Fruit fly (Drosophila melanogaster): ENCODE data around the gene RabGGTb.

Gene RabGGTb

DNA sequence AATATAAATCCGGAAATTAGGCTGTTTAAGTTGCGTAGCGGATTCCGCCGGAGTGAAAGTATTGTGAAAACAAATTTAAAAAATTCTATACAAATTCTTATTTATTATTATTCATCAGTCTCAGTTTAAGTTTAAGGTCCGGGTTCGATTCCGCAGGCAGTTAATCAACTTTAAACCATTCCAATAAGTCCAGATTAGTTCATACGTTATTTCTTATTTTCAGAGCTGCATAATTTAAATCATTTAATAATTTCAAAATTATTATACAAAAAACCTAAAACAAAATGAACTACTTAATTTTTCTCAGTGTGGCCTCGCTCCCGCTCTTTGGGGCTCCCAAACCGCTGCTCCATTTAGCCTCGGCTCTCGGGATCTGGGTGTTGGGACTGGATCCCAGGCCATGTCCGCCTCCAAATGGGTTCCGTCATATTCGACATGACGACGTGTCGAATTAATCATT lies 48.5 kb upstream of the RabGGTb start (continued):
- peak; percentile 41 for TF ChIP-seq CG31388 (GFP tag; optimal IDR thresholded peaks at IDR 0.05)
- TF ChIP-seq ato (GFP tag; IDR thresholded peaks at IDR 0.05; ENCODE audit: partially characterized antibody), result no peak
- TF ChIP-seq tio (GFP tag; optimal IDR thresholded peaks at IDR 0.05), result peak; percentile 93
- TF ChIP-seq gsb-n (tag; optimal IDR thresholded peaks at IDR 0.05), result peak; percentile 86

DNA sequence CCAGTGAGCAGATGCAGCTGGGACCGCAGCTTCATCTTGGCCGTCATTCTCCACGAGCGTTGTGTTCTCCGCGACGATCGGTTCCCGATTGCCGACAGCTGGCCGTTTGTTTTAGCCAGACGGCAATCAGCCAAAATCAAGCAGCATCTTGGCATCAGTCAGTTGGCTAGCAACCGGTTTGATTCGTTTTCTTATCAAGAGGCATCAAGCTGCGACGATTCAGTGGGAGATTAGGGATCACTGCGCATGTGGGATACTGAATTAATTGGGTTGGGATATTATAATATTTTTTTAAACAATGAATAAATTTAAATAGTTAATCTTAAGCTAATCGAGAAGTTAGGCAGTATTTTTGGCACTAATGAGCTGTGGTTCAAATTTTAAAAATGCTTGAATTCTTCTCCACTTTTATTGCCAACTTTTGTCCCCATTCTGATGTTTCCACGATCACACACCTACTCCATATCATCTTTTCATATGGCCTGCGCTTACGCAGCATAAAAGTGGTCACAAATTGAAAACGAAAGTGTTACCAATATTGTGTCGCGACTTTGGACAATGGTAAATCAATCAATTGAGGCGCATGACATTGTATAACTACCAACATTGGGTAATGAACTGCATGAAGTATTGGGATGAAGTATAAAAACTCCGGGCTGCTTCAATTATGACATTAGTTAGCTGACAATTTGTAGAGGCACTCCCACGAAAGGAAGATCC lies 41.0 kb upstream of the RabGGTb start, which contains the start of the genes CG3119 and Cpr23B:
CG3119 (minus strand) TSS at position 92 of the 720 bp plus-strand sequence.
Cpr23B (plus strand) TSS at position 670 of the 720 bp plus-strand sequence.
- TF ChIP-seq Rfx (GFP tag; IDR thresholded peaks at IDR 0.05), result no peak
- TF ChIP-seq pho (GFP tag; optimal IDR thresholded peaks at IDR 0.05), result no peak
- no peak for TF ChIP-seq nerfin-2 (GFP tag; IDR thresholded peaks at IDR 0.05; ENCODE audit: partially characterized antibody)
- no peak for TF ChIP-seq CG4282 (GFP tag; optimal IDR thresholded peaks at IDR 0.05)
- no peak for TF ChIP-seq CG34422 (GFP tag; IDR thresholded peaks at IDR 0.05)
- peak; percentile 29; the same call in 1 of the 2 replicates for TF ChIP-seq vvl (GFP tag; IDR thresholded peaks at IDR 0.05)
- no peak for TF ChIP-seq Usf (GFP tag; optimal IDR thresholded peaks at IDR 0.05)
- TF ChIP-seq CG30020 (tag; optimal IDR thresholded peaks at IDR 0.05), result no peak
- no peak for TF ChIP-seq CG15696 (tag; optimal IDR thresholded peaks at IDR 0.05)
- no peak for TF ChIP-seq mld (GFP tag; IDR thresholded peaks at IDR 0.05; ENCODE audit: partially characterized antibody)
- no peak for TF ChIP-seq CG34224 (GFP tag; IDR thresholded peaks at IDR 0.05; ENCODE audit: partially characterized antibody)
- peak; percentile 40 for TF ChIP-seq abd-A (tag; optimal IDR thresholded peaks at IDR 0.05)
- no peak for TF ChIP-seq unpg (GFP tag; optimal IDR thresholded peaks at IDR 0.05)
- TF ChIP-seq luna (GFP tag; optimal IDR thresholded peaks at IDR 0.05), result no peak
- TF ChIP-seq stwl (tag; optimal IDR thresholded peaks at IDR 0.05), result no peak
- TF ChIP-seq CG8765 (GFP tag; IDR thresholded peaks at IDR 0.05), result no peak
- TF ChIP-seq Deaf1 (tag; optimal IDR thresholded peaks at IDR 0.05), result peak; percentile 44
- no peak for TF ChIP-seq phol (tag; optimal IDR thresholded peaks at IDR 0.05)
- TF ChIP-seq CG3065 (GFP tag; optimal IDR thresholded peaks at IDR 0.05), result no peak
- peak; percentile 56 for TF ChIP-seq Blimp-1 (GFP tag; optimal IDR thresholded peaks at IDR 0.05)
- TF ChIP-seq Kr (GFP tag; optimal IDR thresholded peaks at IDR 0.05), result no peak
- TF ChIP-seq grn (GFP tag; optimal IDR thresholded peaks at IDR 0.05), result peak; percentile 85
- no peak for TF ChIP-seq Dp (GFP tag; optimal IDR thresholded peaks at IDR 0.05)
- no peak for TF ChIP-seq vfl (GFP tag; optimal IDR thresholded peaks at IDR 0.05)
- TF ChIP-seq ro (GFP tag; IDR thresholded peaks at IDR 0.05), result no peak
- no peak for TF ChIP-seq CG4617 (GFP tag; optimal IDR thresholded peaks at IDR 0.05; ENCODE audit: borderline replicate concordance)
- TF ChIP-seq CG12769 (tag; optimal IDR thresholded peaks at IDR 0.05), result peak; percentile 79
- TF ChIP-seq bbx (GFP tag; IDR thresholded peaks at IDR 0.05; ENCODE audit: partially characterized antibody), result no peak
- TF ChIP-seq Sox102F (GFP tag; optimal IDR thresholded peaks at IDR 0.05), result no peak
- TF ChIP-seq Tbp (GFP tag; optimal IDR thresholded peaks at IDR 0.05), result no peak
- no peak for TF ChIP-seq CG11398 (GFP tag; optimal IDR thresholded peaks at IDR 0.05)
- no peak for TF ChIP-seq ab (GFP tag; optimal IDR thresholded peaks at IDR 0.05)
- TF ChIP-seq chm (GFP tag; IDR thresholded peaks at IDR 0.05), result no peak
- no peak for TF ChIP-seq CG17359 (tag; optimal IDR thresholded peaks at IDR 0.05)
- TF ChIP-seq CG7357 (GFP tag; IDR thresholded peaks at IDR 0.05), result no peak
- TF ChIP-seq fd96Cb (tag; optimal IDR thresholded peaks at IDR 0.05), result no peak
- no peak for TF ChIP-seq gro (GFP tag; optimal IDR thresholded peaks at IDR 0.05)
- no peak for TF ChIP-seq repo (GFP tag; optimal IDR thresholded peaks at IDR 0.05)
- no peak for TF ChIP-seq Dbx (GFP tag; IDR thresholded peaks at IDR 0.05)
- TF ChIP-seq gem (tag; optimal IDR thresholded peaks at IDR 0.05), result no peak
- no peak for TF ChIP-seq E2f2 (GFP tag; IDR thresholded peaks at IDR 0.05)
- TF ChIP-seq Chrac-16 (GFP tag; optimal IDR thresholded peaks at IDR 0.05), result no peak
- peak; percentile 12 for TF ChIP-seq CG13894 (tag; optimal IDR thresholded peaks at IDR 0.05)
- peak; percentile 51; the same call in 1 of the 4 replicates for TF ChIP-seq chinmo (GFP tag; IDR thresholded peaks at IDR 0.05; ENCODE audit: partially characterized antibody)

All from whole organism, embryonic.